Worm (Caenorhabditis elegans): ENCODE results near the gene T01C3.3.

- TF ChIP-seq him-1 (tag; optimal IDR thresholded peaks at IDR 0.05) (no peak), dao-5 (tag; optimal IDR thresholded peaks at IDR 0.05) (no peak), W03F9.2 (tag; optimal IDR thresholded peaks at IDR 0.05) (no peak)
Observed at ce11 chrV:15020229-15020628, 27.8 kb upstream of the T01C3.3 start, which contains the start of gene F14H8.2.

Data from whole organism, L4/young adult.